Worm (Caenorhabditis elegans): ENCODE results near the gene Y49F6C.7.

DNA sequence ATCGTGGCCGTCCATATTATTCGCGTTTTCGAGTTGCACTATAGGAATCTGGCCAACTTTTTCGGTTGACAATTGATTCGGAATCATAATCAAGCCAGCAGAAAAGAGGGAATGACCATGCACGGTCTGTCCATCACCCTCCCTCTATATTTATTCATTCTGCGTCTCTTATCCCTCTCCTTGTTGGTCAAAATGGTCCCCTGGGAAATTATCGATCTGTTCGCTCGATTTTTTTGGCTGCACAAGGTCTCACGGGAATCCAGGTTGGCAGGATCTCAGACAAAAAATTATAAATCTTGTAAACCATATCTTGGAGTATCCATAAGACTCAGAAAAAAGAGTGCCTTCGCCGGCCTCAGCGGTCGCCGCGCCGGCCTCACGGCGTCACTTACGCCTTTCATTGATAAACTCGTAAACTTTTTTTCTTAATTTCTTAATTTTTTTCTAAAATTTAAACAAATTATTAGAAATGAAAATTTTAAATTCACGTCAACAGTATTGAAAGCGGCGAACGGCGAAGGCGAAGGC, 46.5 kb upstream of the Y49F6C.7 start, which contains the start of the genes F18A12.7 and F18A12.2:
- TF ChIP-seq pqm-1 (tag; optimal IDR thresholded peaks at IDR 0.05) (no peak), ceh-82 (tag; optimal IDR thresholded peaks at IDR 0.05) (no peak), nhr-12 (tag; optimal IDR thresholded peaks at IDR 0.05) (no peak), unc-62 (GFP tag; optimal IDR thresholded peaks at IDR 0.05) (no peak), elt-3 (tag; optimal IDR thresholded peaks at IDR 0.05) (no peak), sox-4 (tag; optimal IDR thresholded peaks at IDR 0.05) (no peak), ztf-4 (tag; optimal IDR thresholded peaks at IDR 0.05) (no peak), hpl-2 (GFP tag; optimal IDR thresholded peaks at IDR 0.05) (no peak), efl-1 (optimal IDR thresholded peaks at IDR 0.05) (no peak), efl-1 (GFP tag; optimal IDR thresholded peaks at IDR 0.05 in 1 of 2) (no peak), grh-1 (GFP tag; IDR thresholded peaks at IDR 0.05) (no peak), ama-1 (optimal IDR thresholded peaks at IDR 0.05) (no peak), ztf-11 (tag; optimal IDR thresholded peaks at IDR 0.05) (no peak), dpl-1 (GFP tag; optimal IDR thresholded peaks at IDR 0.05) (no peak), nhr-76 (tag; optimal IDR thresholded peaks at IDR 0.05) (no peak)
